Fruit fly (Drosophila melanogaster) whole organism, embryonic: ENCODE measurements around the gene CG9799.

Source experiments
- Atf6 ChIP-seq: fragments of 200-800 bp; sonication (Bioruptor generic); IDR thresholded peaks from 2 replicates; pipeline ENCODE4 v1.3.6; 2022; ENCODE audit warnings: missing biosample characterization, missing genetic modification characterization
- B-H2 ChIP-seq: fragments of 200-800 bp; sonication (Bioruptor generic); optimal IDR thresholded peaks from 2 replicates; lab custom pipeline; 2018; ENCODE audit warnings: missing biosample characterization, mild to moderate bottlenecking, missing genetic modification characterization
- CG1024 ChIP-seq: fragments of 200-800 bp; sonication (Bioruptor generic); IDR thresholded peaks from 2 replicates; pipeline ENCODE4 v1.3.6; 2022; ENCODE audit warnings: missing biosample characterization, missing genetic modification characterization
- CG10321 ChIP-seq: fragments of 200-800 bp; sonication (Bioruptor generic); IDR thresholded peaks from 2 replicates; pipeline ENCODE4 v1.3.6; 2022; ENCODE audit warnings: missing biosample characterization, missing genetic modification characterization
- CG11695 ChIP-seq: fragments of 200-800 bp; sonication (Bioruptor generic); IDR thresholded peaks from 3 replicates; pipeline ENCODE4 v1.3.6; 2022; ENCODE audit warnings: missing biosample characterization, missing genetic modification characterization
- CG1233 ChIP-seq: fragments of 200-800 bp; sonication (Bioruptor generic); optimal IDR thresholded peaks from 4 replicates; lab custom pipeline; 2018; ENCODE audit warnings: missing biosample characterization, mild to moderate bottlenecking, missing genetic modification characterization
- CG12942 ChIP-seq: fragments of 200-800 bp; sonication (Bioruptor generic); optimal IDR thresholded peaks from 3 replicates; lab custom pipeline; 2016; ENCODE audit warnings: missing biosample characterization, missing genetic modification characterization
- CG17385 ChIP-seq: fragments of 200-800 bp; sonication (Bioruptor generic); optimal IDR thresholded peaks from 3 replicates; lab custom pipeline; 2018; ENCODE audit warnings: missing biosample characterization, mild to moderate bottlenecking, missing genetic modification characterization
- CG17802 ChIP-seq: fragments of 200-800 bp; sonication (Bioruptor generic); optimal IDR thresholded peaks from 2 replicates; lab custom pipeline; 2018; ENCODE audit warnings: missing biosample characterization, mild to moderate bottlenecking, missing genetic modification characterization, moderate library complexity
- CG18619 ChIP-seq: fragments of 200-800 bp; sonication (Bioruptor generic); optimal IDR thresholded peaks from 3 replicates; lab custom pipeline; 2017; ENCODE audit warnings: missing biosample characterization, mild to moderate bottlenecking, missing genetic modification characterization
- CG18764 ChIP-seq: fragments of 200-800 bp; sonication (Bioruptor generic); optimal IDR thresholded peaks from 3 replicates; lab custom pipeline; 2016; ENCODE audit warnings: missing biosample characterization, missing genetic modification characterization
- CG33557 ChIP-seq: fragments of 200-800 bp; sonication (Bioruptor generic); optimal IDR thresholded peaks from 2 replicates; lab custom pipeline; 2019; ENCODE audit warnings: missing biosample characterization, mild to moderate bottlenecking, missing genetic modification characterization, moderate library complexity
- CG34376 ChIP-seq: fragments of 200-800 bp; sonication (Bioruptor generic); optimal IDR thresholded peaks from 2 replicates; lab custom pipeline; 2018; ENCODE audit warnings: missing biosample characterization, mild to moderate bottlenecking, missing genetic modification characterization
- CG3995 ChIP-seq: fragments of 200-800 bp; sonication (Bioruptor generic); optimal IDR thresholded peaks from 3 replicates; lab custom pipeline; 2016; ENCODE audit warnings: missing biosample characterization, missing genetic modification characterization
- CG42726 ChIP-seq: fragments of 200-800 bp; sonication (Bioruptor generic); IDR thresholded peaks from 2 replicates; pipeline ENCODE4 v1.3.6; 2022; ENCODE audit warnings: missing biosample characterization, missing genetic modification characterization; ENCODE audit not compliant: partially characterized antibody
- CG4707 ChIP-seq: fragments of 200-800 bp; sonication (Bioruptor generic); optimal IDR thresholded peaks from 2 replicates; lab custom pipeline; 2018; ENCODE audit warnings: missing biosample characterization, mild to moderate bottlenecking, missing genetic modification characterization, moderate library complexity
- CG5953 ChIP-seq: fragments of 200-800 bp; sonication (Bioruptor generic); IDR thresholded peaks from 2 replicates; pipeline ENCODE4 v1.3.6; 2022; ENCODE audit warnings: missing biosample characterization, missing genetic modification characterization
- CG7745 ChIP-seq: fragments of 200-800 bp; sonication (Bioruptor generic); optimal IDR thresholded peaks from 2 replicates; lab custom pipeline; 2018; ENCODE audit warnings: missing biosample characterization, mild to moderate bottlenecking, missing genetic modification characterization, moderate library complexity
- CG8089 ChIP-seq: fragments of 200-800 bp; sonication (Bioruptor generic); optimal IDR thresholded peaks from 3 replicates; lab custom pipeline; 2016; ENCODE audit warnings: missing biosample characterization, missing genetic modification characterization
- CG8944 ChIP-seq: fragments of 200-800 bp; sonication (Bioruptor generic); optimal IDR thresholded peaks from 3 replicates; lab custom pipeline; 2016; ENCODE audit warnings: missing biosample characterization, missing genetic modification characterization
- CrebB ChIP-seq: fragments of 200-800 bp; sonication (Bioruptor generic); optimal IDR thresholded peaks from 3 replicates; lab custom pipeline; 2018; ENCODE audit warnings: missing biosample characterization, mild to moderate bottlenecking, missing genetic modification characterization
- D19B ChIP-seq: fragments of 200-800 bp; sonication (Bioruptor generic); optimal IDR thresholded peaks from 2 replicates; lab custom pipeline; 2017; ENCODE audit warnings: missing biosample characterization, mild to moderate bottlenecking, missing genetic modification characterization
- Deaf1 ChIP-seq: fragments of 200-800 bp; optimal IDR thresholded peaks from 3 replicates; lab custom pipeline; 2019; ENCODE audit warnings: missing biosample characterization, mild to moderate bottlenecking, missing genetic modification characterization, moderate library complexity
- Dll ChIP-seq: fragments of 200-800 bp; sonication (Bioruptor generic); IDR thresholded peaks from 4 replicates; pipeline ENCODE4 v1.3.6; 2022; ENCODE audit warnings: missing biosample characterization, missing genetic modification characterization; ENCODE audit not compliant: partially characterized antibody
- Elba2 ChIP-seq: fragments of 200-800 bp; sonication (Bioruptor generic); optimal IDR thresholded peaks from 3 replicates; lab custom pipeline; 2016; ENCODE audit warnings: missing biosample characterization, missing genetic modification characterization
- Hr3 ChIP-seq: fragments of 200-800 bp; sonication (Bioruptor generic); optimal IDR thresholded peaks from 3 replicates; lab custom pipeline; 2016; ENCODE audit warnings: missing biosample characterization, missing genetic modification characterization
- MESR4 ChIP-seq: fragments of 200-800 bp; sonication (Bioruptor generic); optimal IDR thresholded peaks from 2 replicates; lab custom pipeline; 2018; ENCODE audit warnings: missing biosample characterization, mild to moderate bottlenecking, missing genetic modification characterization, moderate library complexity
- Pdp1 ChIP-seq, 2 experiments: fragments of 200-800 bp; sonication (Bioruptor generic); optimal IDR thresholded peaks; 3 replicates each; lab custom pipeline; 2016; ENCODE audit warnings: missing biosample characterization in 2 of 2, missing genetic modification characterization in 2 of 2, mild to moderate bottlenecking in 1 of 2, moderate library complexity in 1 of 2
- aop ChIP-seq: fragments of 200-800 bp; sonication (Bioruptor generic); IDR thresholded peaks from 2 replicates; pipeline ENCODE4 v1.3.6; 2022; ENCODE audit warnings: missing biosample characterization, missing genetic modification characterization
- cad ChIP-seq: fragments of >200 bp; optimal IDR thresholded peaks from 2 replicates; lab custom pipeline; 2017; ENCODE audit warnings: missing biosample characterization, missing genetic modification characterization
- dysf ChIP-seq: fragments of 200-800 bp; sonication (Bioruptor generic); IDR thresholded peaks from 3 replicates; pipeline ENCODE4 v1.3.6; 2022; ENCODE audit warnings: missing biosample characterization, missing genetic modification characterization
- gcm ChIP-seq: fragments of 200-800 bp; sonication (Bioruptor generic); optimal IDR thresholded peaks from 2 replicates; lab custom pipeline; 2019; ENCODE audit warnings: missing biosample characterization, mild to moderate bottlenecking, missing genetic modification characterization, moderate library complexity
- gcm2 ChIP-seq: fragments of 200-800 bp; sonication (Bioruptor generic); optimal IDR thresholded peaks from 2 replicates; lab custom pipeline; 2016; ENCODE audit warnings: missing biosample characterization, missing genetic modification characterization
- inv ChIP-seq: fragments of 200-800 bp; sonication (Bioruptor generic); IDR thresholded peaks from 2 replicates; pipeline ENCODE4 v1.3.6; 2022; ENCODE audit warnings: missing biosample characterization, missing genetic modification characterization; ENCODE audit not compliant: partially characterized antibody
- kah ChIP-seq: fragments of 200-800 bp; sonication (Bioruptor generic); optimal IDR thresholded peaks from 2 replicates; lab custom pipeline; 2018; ENCODE audit warnings: missing biosample characterization, mild to moderate bottlenecking, missing genetic modification characterization
- knrl ChIP-seq: fragments of 200-800 bp; sonication (Bioruptor generic); IDR thresholded peaks from 3 replicates; pipeline ENCODE4 v1.3.6; 2022; ENCODE audit warnings: missing biosample characterization, missing genetic modification characterization; ENCODE audit not compliant: partially characterized antibody
- mam ChIP-seq: fragments of 200-800 bp; sonication (Bioruptor generic); optimal IDR thresholded peaks from 3 replicates; lab custom pipeline; 2016; ENCODE audit warnings: missing biosample characterization, missing genetic modification characterization
- nerfin-2 ChIP-seq: fragments of 200-800 bp; sonication (Bioruptor generic); IDR thresholded peaks from 2 replicates; pipeline ENCODE4 v1.3.6; 2022; ENCODE audit warnings: missing biosample characterization, missing genetic modification characterization; ENCODE audit not compliant: partially characterized antibody
- odd ChIP-seq: fragments of 200-800 bp; sonication (Bioruptor generic); optimal IDR thresholded peaks from 2 replicates; lab custom pipeline; 2017; ENCODE audit warnings: missing biosample characterization, mild to moderate bottlenecking, missing genetic modification characterization
- org-1 ChIP-seq: fragments of 200-800 bp; sonication (Bioruptor generic); optimal IDR thresholded peaks from 2 replicates; lab custom pipeline; 2017; ENCODE audit warnings: missing biosample characterization, missing genetic modification characterization
- pb ChIP-seq: fragments of 200-800 bp; sonication (Bioruptor generic); optimal IDR thresholded peaks from 3 replicates; lab custom pipeline; 2016; ENCODE audit warnings: missing biosample characterization, missing genetic modification characterization
- peb ChIP-seq: fragments of 200-800 bp; sonication (Bioruptor generic); IDR thresholded peaks from 2 replicates; pipeline ENCODE4 v1.3.6; 2022; ENCODE audit warnings: missing biosample characterization, missing genetic modification characterization
- salm ChIP-seq: fragments of 200-800 bp; sonication (Bioruptor generic); optimal IDR thresholded peaks from 2 replicates; lab custom pipeline; 2018; ENCODE audit warnings: missing biosample characterization, mild to moderate bottlenecking, missing genetic modification characterization
- sisA ChIP-seq: fragments of 200-800 bp; sonication (Bioruptor generic); IDR thresholded peaks from 2 replicates; pipeline ENCODE4 v1.3.6; 2022; ENCODE audit warnings: missing biosample characterization, missing genetic modification characterization
- slbo ChIP-seq: fragments of 200-800 bp; sonication (Bioruptor generic); IDR thresholded peaks from 2 replicates; pipeline ENCODE4 v1.3.6; 2022; ENCODE audit warnings: missing biosample characterization, missing genetic modification characterization
- sug ChIP-seq: fragments of 200-800 bp; optimal IDR thresholded peaks from 2 replicates; lab custom pipeline; 2019; ENCODE audit warnings: missing biosample characterization, mild to moderate bottlenecking, missing genetic modification characterization, moderate library complexity
- vnd ChIP-seq: fragments of 200-800 bp; sonication (Bioruptor generic); IDR thresholded peaks from 3 replicates; pipeline ENCODE4 v1.3.6; 2022; ENCODE audit warnings: missing biosample characterization, missing genetic modification characterization; ENCODE audit not compliant: partially characterized antibody
- vvl ChIP-seq: fragments of 200-800 bp; sonication (Bioruptor generic); IDR thresholded peaks from 2 replicates; pipeline ENCODE4 v1.3.6; 2022; ENCODE audit warnings: missing biosample characterization, missing genetic modification characterization
- wdn ChIP-seq: fragments of 200-800 bp; sonication (Bioruptor generic); IDR thresholded peaks from 2 replicates; pipeline ENCODE4 v1.3.6; 2022; ENCODE audit warnings: missing biosample characterization, missing genetic modification characterization

Gene CG9799

DNA sequence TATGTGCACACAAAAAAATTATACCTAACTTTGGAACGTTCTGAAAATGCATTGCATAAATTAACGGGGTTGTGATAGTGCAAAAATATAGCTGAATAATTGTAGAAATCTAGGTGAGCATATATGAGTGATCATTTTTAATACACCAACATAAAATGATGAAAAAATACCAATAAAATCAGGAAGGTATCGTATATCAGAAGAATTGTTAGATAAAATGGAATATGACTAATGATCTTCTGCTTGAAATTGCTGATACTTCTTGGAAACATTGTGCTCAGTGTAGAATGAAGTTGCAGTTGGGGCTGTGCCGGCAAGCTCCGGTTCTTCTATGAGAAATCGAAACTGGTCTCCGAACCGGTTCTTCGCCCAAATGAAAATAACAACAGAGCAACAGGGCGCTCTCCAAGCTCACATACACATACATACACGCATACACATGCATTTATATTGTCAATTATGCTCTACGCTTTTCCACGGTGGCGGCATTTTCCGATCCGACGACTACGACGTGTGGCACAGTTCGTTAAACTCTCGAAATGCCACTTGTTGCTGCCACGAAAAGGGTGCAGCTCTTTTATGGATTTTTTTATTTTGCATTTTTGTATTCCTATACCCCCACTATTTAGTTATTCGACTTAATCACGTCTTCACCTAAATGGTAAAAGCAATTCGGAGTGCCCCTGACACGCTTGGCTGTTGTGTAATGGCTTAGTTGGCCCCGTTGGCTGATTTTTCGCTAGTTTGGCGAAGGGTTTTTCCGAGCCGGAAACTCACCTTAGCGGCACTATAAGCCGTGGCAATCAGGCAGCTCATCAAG lies 12.6 kb upstream of the CG9799 start (continued):
- peak; percentile 70 for TF ChIP-seq CG5953 (GFP tag; lab: Robert Waterston, UW)
- TF ChIP-seq MESR4 (GFP tag; lab: Kevin White, UChicago) = peak; percentile 6
- TF ChIP-seq dysf (GFP tag; lab: Robert Waterston, UW) = peak; percentile 93
- TF ChIP-seq Pdp1 (GFP tag; optimal IDR thresholded peaks at IDR 0.05; lab: Kevin White, UChicago) = peak; percentile 84 to 88
- TF ChIP-seq cad (GFP tag; lab: Kevin White, UChicago) = no peak
- TF ChIP-seq odd = peak; percentile 86
- peak; percentile 86 for TF ChIP-seq kah (GFP tag; lab: Kevin White, UChicago)
- peak; percentile 82 for TF ChIP-seq gcm2
- TF ChIP-seq aop (GFP tag; lab: Robert Waterston, UW) = no peak
- TF ChIP-seq CG11695 (GFP tag; lab: Robert Waterston, UW) = peak; percentile 91
- TF ChIP-seq vnd = no peak
- peak; percentile 86 for TF ChIP-seq mam (GFP tag; lab: Kevin White, UChicago)
- peak; percentile 87 for TF ChIP-seq CG17385 (GFP tag; lab: Kevin White, UChicago)
- TF ChIP-seq CG17802 (tag; lab: Kevin White, UChicago) = peak; percentile 69
- peak; percentile 64; the same call in 1 of the 2 replicates for TF ChIP-seq CG1024 (GFP tag; lab: Robert Waterston, UW)
- peak; percentile 84 for TF ChIP-seq CG12942
- peak; percentile 88 for TF ChIP-seq Atf6 (GFP tag; lab: Robert Waterston, UW)
- peak; percentile 92 for TF ChIP-seq CG33557 (GFP tag; lab: Kevin White, UChicago)
- TF ChIP-seq CG18764 = peak; percentile 62
- peak; percentile 75 for TF ChIP-seq CrebB (tag; lab: Kevin White, UChicago)
- TF ChIP-seq org-1 (GFP tag; lab: Kevin White, UChicago) = peak; percentile 88
- peak; percentile 19 for TF ChIP-seq B-H2 (GFP tag; lab: Kevin White, UChicago)
- peak; percentile 77 for TF ChIP-seq salm (tag; lab: Kevin White, UChicago)
- TF ChIP-seq CG7745 = no peak
- peak; percentile 88 for TF ChIP-seq Hr3 (GFP tag; lab: Kevin White, UChicago)
- peak; percentile 82 for TF ChIP-seq slbo (GFP tag; lab: Robert Waterston, UW)
- peak; percentile 89 for TF ChIP-seq CG18619 (GFP tag; lab: Kevin White, UChicago)
- TF ChIP-seq nerfin-2 (GFP tag; lab: Robert Waterston, UW) = no peak
- peak; percentile 71 for TF ChIP-seq D19B (GFP tag; lab: Kevin White, UChicago)
- peak; percentile 84 for TF ChIP-seq CG8089 (GFP tag; lab: Kevin White, UChicago)
- TF ChIP-seq Dll (GFP tag; lab: Robert Waterston, UW) = no peak
- TF ChIP-seq peb (GFP tag; lab: Robert Waterston, UW) = peak; percentile 68; the same call in 1 of the 2 replicates
- TF ChIP-seq CG4707 (GFP tag; lab: Kevin White, UChicago) = peak; percentile 66
- peak; percentile 81 for TF ChIP-seq sisA (GFP tag; lab: Robert Waterston, UW)
- peak; percentile 89 for TF ChIP-seq vvl
- TF ChIP-seq CG8944 (GFP tag; lab: Kevin White, UChicago) = peak; percentile 86
- TF ChIP-seq CG10321 (GFP tag; lab: Robert Waterston, UW) = peak; percentile 56; the same call in 1 of the 2 replicates
- TF ChIP-seq wdn (GFP tag; lab: Robert Waterston, UW) = peak; percentile 53; the same call in 1 of the 2 replicates
- peak; percentile 76 for TF ChIP-seq sug (tag; lab: Kevin White, UChicago)
- TF ChIP-seq CG3995 (GFP tag; lab: Kevin White, UChicago) = peak; percentile 28
- peak; percentile 90 for TF ChIP-seq gcm
- no peak for TF ChIP-seq inv (GFP tag; lab: Robert Waterston, UW)
- TF ChIP-seq CG1233 = peak; percentile 72
- TF ChIP-seq Deaf1 = peak; percentile 48
- TF ChIP-seq knrl (GFP tag; lab: Robert Waterston, UW) = no peak
- TF ChIP-seq Elba2 (GFP tag; lab: Kevin White, UChicago) = no peak
- TF ChIP-seq CG34376 (GFP tag; lab: Kevin White, UChicago) = no peak
- TF ChIP-seq CG42726 = no peak
- TF ChIP-seq pb (GFP tag; lab: Kevin White, UChicago) = peak; percentile 74
